Worm (Caenorhabditis elegans): ENCODE data around the gene srd-39.

ce11 chrX:13283462-13283861, 16.9 kb downstream of the srd-39 start:
- TF ChIP-seq lsl-1 (GFP tag; optimal IDR thresholded peaks at IDR 0.05) (no peak), pha-4 (tag; optimal IDR thresholded peaks at IDR 0.05) (no peak), unc-62 (GFP tag; optimal IDR thresholded peaks at IDR 0.05) (no peak), let-526 (GFP tag; IDR thresholded peaks at IDR 0.05) (no peak), ztf-3 (GFP tag; optimal IDR thresholded peaks at IDR 0.05) (no peak), madf-3 (GFP tag; IDR thresholded peaks at IDR 0.05) (no peak), F57A8.1 (GFP tag; optimal IDR thresholded peaks at IDR 0.05) (no peak)
